Fruit fly (Drosophila melanogaster) whole organism, wandering third instar larva: ENCODE measurements around the gene NimB5.

Experiments used
- Abd-B ChIP-seq: fragments of >200 bp; optimal IDR thresholded peaks from 2 replicates; lab custom pipeline; 2017; ENCODE audit warnings: missing biosample characterization, missing genetic modification characterization
- CG32264 ChIP-seq: fragments of 200-800 bp; sonication (Bioruptor generic); optimal IDR thresholded peaks from 2 replicates; lab custom pipeline; 2016; ENCODE audit warnings: missing biosample characterization, missing genetic modification characterization
- CG9705 ChIP-seq: fragments of 200-800 bp; sonication (Bioruptor generic); optimal IDR thresholded peaks from 2 replicates; lab custom pipeline; 2018; ENCODE audit warnings: missing biosample characterization, mild to moderate bottlenecking, missing genetic modification characterization
- CrebA ChIP-seq: fragments of 200-800 bp; sonication (Bioruptor generic); optimal IDR thresholded peaks from 2 replicates; lab custom pipeline; 2016; ENCODE audit warnings: missing biosample characterization, mild to moderate bottlenecking, missing genetic modification characterization, borderline replicate concordance
- Dfd ChIP-seq: fragments of >200 bp; optimal IDR thresholded peaks from 2 replicates; lab custom pipeline; 2017; ENCODE audit warnings: missing biosample characterization, missing genetic modification characterization
- Dif ChIP-seq: fragments of 200-275, 200-300 bp; sonication (Bioruptor generic); optimal IDR thresholded peaks from 2 replicates; lab custom pipeline; 2018; ENCODE audit warnings: missing biosample characterization, missing genetic modification characterization; ENCODE audit not compliant: partially characterized antibody
- GATAd ChIP-seq: sonication (Bioruptor generic); optimal IDR thresholded peaks from 2 replicates; lab custom pipeline; 2016; ENCODE audit warnings: missing biosample characterization, missing genetic modification characterization
- HLH106 ChIP-seq: fragments of 200-800 bp; optimal IDR thresholded peaks from 3 replicates; lab custom pipeline; 2019; ENCODE audit warnings: missing biosample characterization, mild to moderate bottlenecking, missing genetic modification characterization, moderate library complexity
- Hnf4 ChIP-seq: fragments of 200-800 bp; sonication (Bioruptor generic); optimal IDR thresholded peaks from 2 replicates; lab custom pipeline; 2016; ENCODE audit warnings: missing biosample characterization, mild to moderate bottlenecking, missing genetic modification characterization
- Hr78 ChIP-seq: fragments of >200 bp; optimal IDR thresholded peaks from 2 replicates; lab custom pipeline; 2017; ENCODE audit warnings: missing biosample characterization, missing genetic modification characterization
- Hr83 ChIP-seq: fragments of 200-300 bp; sonication (Bioruptor generic); optimal IDR thresholded peaks from 2 replicates; lab custom pipeline; 2016; ENCODE audit warnings: missing biosample characterization, mild to moderate bottlenecking, missing genetic modification characterization, moderate library complexity; ENCODE audit not compliant: poor library complexity, severe bottlenecking
- Jra ChIP-seq: sonication (Bioruptor generic); optimal IDR thresholded peaks from 2 replicates; lab custom pipeline; 2016; ENCODE audit warnings: missing biosample characterization, missing genetic modification characterization
- Mio ChIP-seq: sonication (Bioruptor generic); optimal IDR thresholded peaks from 2 replicates; lab custom pipeline; 2016; ENCODE audit warnings: missing biosample characterization, missing genetic modification characterization
- Myc ChIP-seq: fragments of >200 bp; optimal IDR thresholded peaks from 2 replicates; lab custom pipeline; 2017
- N ChIP-seq: fragments of >200 bp; optimal IDR thresholded peaks from 2 replicates; lab custom pipeline; 2018; ENCODE audit warnings: missing biosample characterization, missing external identifiers, missing genetic modification characterization
- OdsH ChIP-seq: fragments of 200-800 bp; sonication (Bioruptor generic); optimal IDR thresholded peaks from 2 replicates; lab custom pipeline; 2016; ENCODE audit warnings: missing biosample characterization, mild to moderate bottlenecking, missing genetic modification characterization
- Sp1 ChIP-seq: fragments of 200-800 bp; sonication (Bioruptor generic); optimal IDR thresholded peaks from 3 replicates; lab custom pipeline; 2019; ENCODE audit warnings: missing biosample characterization, mild to moderate bottlenecking, missing genetic modification characterization, moderate library complexity
- Vsx2 ChIP-seq: fragments of 200-300, 225-300 bp; sonication (Bioruptor generic); optimal IDR thresholded peaks from 2 replicates; lab custom pipeline; 2018; ENCODE audit warnings: missing biosample characterization, missing genetic modification characterization; ENCODE audit not compliant: partially characterized antibody
- br ChIP-seq: fragments of 200-800 bp; sonication (Bioruptor generic); optimal IDR thresholded peaks from 2 replicates; lab custom pipeline; 2016; ENCODE audit warnings: missing biosample characterization, missing genetic modification characterization
- brk ChIP-seq: fragments of 200-800 bp; sonication (Bioruptor generic); optimal IDR thresholded peaks from 2 replicates; lab custom pipeline; 2016; ENCODE audit warnings: missing biosample characterization, mild to moderate bottlenecking, missing genetic modification characterization
- dl ChIP-seq, 2 experiments: fragments of 175-275, 200-275 bp in 1 of 2; fragments of 200-275 bp in 1 of 2; sonication (Bioruptor generic); optimal IDR thresholded peaks; lab custom pipeline; 2018; ENCODE audit warnings: mild to moderate bottlenecking in 2 of 2, missing biosample characterization in 2 of 2, missing genetic modification characterization in 2 of 2, moderate library complexity in 2 of 2; ENCODE audit not compliant: partially characterized antibody in 2 of 2, insufficient read depth in 1 of 2
- dmrt93B ChIP-seq: fragments of 200-800 bp; sonication (Bioruptor generic); optimal IDR thresholded peaks from 2 replicates; lab custom pipeline; 2018; ENCODE audit warnings: missing biosample characterization, mild to moderate bottlenecking, missing genetic modification characterization
- dsf ChIP-seq: sonication (Bioruptor generic); optimal IDR thresholded peaks from 2 replicates; lab custom pipeline; 2016; ENCODE audit warnings: missing biosample characterization, missing genetic modification characterization, borderline replicate concordance
- ey ChIP-seq: fragments of 200-800 bp; sonication (Bioruptor generic); optimal IDR thresholded peaks from 2 replicates; lab custom pipeline; 2016; ENCODE audit warnings: missing biosample characterization, missing genetic modification characterization
- foxo ChIP-seq, 2 experiments: fragments of 200-800 bp; sonication (Bioruptor generic); optimal IDR thresholded peaks; 2 replicates in 1 of 2; 3 replicates in 1 of 2; lab custom pipeline; 2016 to 2017; ENCODE audit warnings: missing biosample characterization in 2 of 2, missing genetic modification characterization in 2 of 2
- fru ChIP-seq: fragments of 200-800 bp; sonication (Bioruptor generic); optimal IDR thresholded peaks from 3 replicates; lab custom pipeline; 2016; ENCODE audit warnings: missing biosample characterization, mild to moderate bottlenecking, missing genetic modification characterization
- h ChIP-seq: fragments of 200-800 bp; sonication (Bioruptor generic); optimal IDR thresholded peaks from 3 replicates; lab custom pipeline; 2016; ENCODE audit warnings: missing biosample characterization, mild to moderate bottlenecking, missing genetic modification characterization
- jim ChIP-seq: fragments of 175-275, 200-325 bp; sonication (Bioruptor generic); optimal IDR thresholded peaks from 2 replicates; lab custom pipeline; 2016; ENCODE audit warnings: missing biosample characterization, mild to moderate bottlenecking, missing genetic modification characterization
- rgr ChIP-seq: fragments of 200-800 bp; sonication (Bioruptor generic); optimal IDR thresholded peaks from 3 replicates; lab custom pipeline; 2016; ENCODE audit warnings: missing biosample characterization, mild to moderate bottlenecking, missing genetic modification characterization
- sage ChIP-seq: fragments of 200-800 bp; sonication (Bioruptor generic); optimal IDR thresholded peaks from 2 replicates; lab custom pipeline; 2016; ENCODE audit warnings: missing biosample characterization, mild to moderate bottlenecking, missing genetic modification characterization
- tai ChIP-seq: sonication (Bioruptor generic); optimal IDR thresholded peaks from 2 replicates; lab custom pipeline; 2016; ENCODE audit warnings: missing biosample characterization, missing genetic modification characterization
- usp ChIP-seq: fragments of >200 bp; optimal IDR thresholded peaks from 2 replicates; lab custom pipeline; 2017; ENCODE audit warnings: missing biosample characterization, missing genetic modification characterization
- woc ChIP-seq: sonication (Bioruptor generic); optimal IDR thresholded peaks from 2 replicates; lab custom pipeline; 2016; ENCODE audit warnings: missing biosample characterization, mild to moderate bottlenecking, missing genetic modification characterization

The NimB5 gene

DNA sequence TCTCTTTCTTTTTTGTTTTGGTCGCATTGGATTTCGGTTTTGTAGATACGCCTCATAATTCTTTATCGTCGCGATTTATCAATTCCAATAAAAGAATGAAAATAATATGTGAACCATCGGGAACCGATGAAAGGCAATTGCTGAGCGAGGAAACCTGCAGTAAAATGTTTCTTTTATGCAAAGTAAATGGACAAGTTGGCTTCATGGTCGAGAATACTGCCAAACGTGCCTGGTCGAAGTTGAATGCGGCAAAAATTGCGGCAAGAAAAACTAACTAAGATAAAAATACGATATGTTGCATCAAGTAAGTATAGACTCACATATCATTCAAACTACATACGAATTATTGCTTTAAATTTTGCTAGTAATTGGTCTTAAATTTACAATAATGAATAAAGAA lies 37.8 kb downstream of the NimB5 start, which contains the start of gene CG42692:
Gene CG42692, plus strand, starts transcription at position 301 of the 400 bp plus-strand sequence.
- no peak for TF ChIP-seq h (GFP tag; lab: Kevin White, UChicago)
- TF ChIP-seq CG32264 (GFP tag; lab: Kevin White, UChicago): no peak
- TF ChIP-seq jim: no peak
- TF ChIP-seq br (GFP tag; lab: Kevin White, UChicago): no peak
- TF ChIP-seq usp (GFP tag; lab: Kevin White, UChicago): no peak
- no peak for TF ChIP-seq Dfd (GFP tag; lab: Kevin White, UChicago)
- TF ChIP-seq Abd-B (GFP tag; lab: Kevin White, UChicago): no peak
- no peak for TF ChIP-seq GATAd (GFP tag; lab: Kevin White, UChicago)
- no peak for TF ChIP-seq Hnf4 (GFP tag; lab: Kevin White, UChicago)
- no peak for TF ChIP-seq Hr83
- TF ChIP-seq rgr: no peak
- TF ChIP-seq brk (GFP tag; lab: Kevin White, UChicago): no peak
- no peak for TF ChIP-seq Myc (lab: Kevin White, UChicago)
- TF ChIP-seq Dif (GFP tag; lab: Kevin White, UChicago): no peak
- TF ChIP-seq fru (GFP tag; lab: Kevin White, UChicago): no peak
- TF ChIP-seq Sp1 (GFP tag; lab: Kevin White, UChicago): no peak
- TF ChIP-seq sage (GFP tag; lab: Kevin White, UChicago): no peak
- TF ChIP-seq, all 38 proteins: peak for 0

DNA sequence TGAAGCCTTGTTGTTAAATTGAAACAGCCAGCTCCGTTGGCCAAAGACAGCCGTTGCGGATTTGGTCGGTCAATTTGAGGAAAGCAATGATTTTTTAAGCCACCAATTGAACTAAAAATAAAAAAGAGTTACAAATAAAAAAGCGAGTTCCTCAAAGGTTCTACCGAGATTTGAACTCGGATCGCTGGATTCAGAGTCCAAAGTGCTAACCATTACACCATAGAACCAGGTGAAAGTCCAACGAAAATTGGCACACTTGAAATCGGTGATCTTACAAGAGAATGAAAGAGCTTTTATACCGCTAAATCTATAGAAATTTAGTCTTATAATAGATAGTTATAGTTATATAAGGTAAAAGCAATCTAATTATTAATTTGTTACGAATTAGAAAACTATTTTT lies 40.4 kb downstream of the NimB5 start:
- TF ChIP-seq Hnf4 (GFP tag; lab: Kevin White, UChicago) (peak; percentile 40), dmrt93B (GFP tag; lab: Kevin White, UChicago) (no peak), CrebA (GFP tag; lab: Kevin White, UChicago) (peak; percentile 21)

DNA sequence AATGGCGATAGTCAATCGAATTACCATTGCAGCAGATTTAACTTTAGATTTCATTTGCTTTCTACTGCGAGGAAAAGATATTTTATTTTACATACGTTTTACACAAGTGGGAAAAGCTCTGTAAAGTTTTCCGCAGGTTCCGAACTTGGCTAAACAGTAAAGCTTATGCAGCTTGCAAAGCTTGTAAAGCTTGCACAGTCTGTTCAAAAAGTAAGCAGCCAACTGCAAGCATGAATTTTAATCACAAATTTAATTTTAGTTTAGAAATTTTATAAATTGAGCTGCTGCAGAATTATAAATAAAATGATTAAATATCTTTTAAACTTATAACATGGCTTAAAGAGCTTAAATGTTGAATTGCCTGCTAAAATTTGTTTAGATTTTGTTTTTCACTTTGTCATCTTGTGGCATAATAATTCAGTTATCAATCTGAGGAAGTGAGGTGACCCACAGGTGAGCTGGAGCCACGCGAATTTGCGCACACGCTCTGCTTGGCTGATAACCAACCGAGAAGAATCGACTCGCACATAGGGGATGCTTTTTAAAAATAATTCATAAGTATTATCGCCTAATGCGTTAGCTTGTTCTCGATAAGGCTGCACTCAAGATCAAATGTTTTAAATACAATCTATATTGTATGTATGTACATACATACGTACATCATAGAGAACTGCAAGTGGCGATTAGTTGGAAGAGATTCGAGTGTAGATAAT lies 41.8 kb downstream of the NimB5 start:
- TF ChIP-seq h (GFP tag; lab: Kevin White, UChicago): peak; percentile 62
- peak in 1 of 2 experiments; percentile 51 for TF ChIP-seq foxo (GFP tag; optimal IDR thresholded peaks at IDR 0.05; lab: Kevin White, UChicago)
- no peak for TF ChIP-seq Hr83
- no peak for TF ChIP-seq N (GFP tag; lab: Kevin White, UChicago)
- TF ChIP-seq brk (GFP tag; lab: Kevin White, UChicago): peak; percentile 61
- TF ChIP-seq tai: no peak
- no peak for TF ChIP-seq Hr78 (GFP tag; lab: Kevin White, UChicago)
- peak; percentile 76 for TF ChIP-seq woc (GFP tag; lab: Kevin White, UChicago)
- TF ChIP-seq ey (GFP tag; lab: Kevin White, UChicago): no peak
- TF ChIP-seq OdsH: peak; percentile 38
- TF ChIP-seq sage (GFP tag; lab: Kevin White, UChicago): peak; percentile 35
- peak; percentile 31 for TF ChIP-seq rgr
- peak; percentile 14 for TF ChIP-seq Hnf4 (GFP tag; lab: Kevin White, UChicago)
- TF ChIP-seq Jra (GFP tag; lab: Kevin White, UChicago): no peak
- TF ChIP-seq Mio (GFP tag; lab: Kevin White, UChicago): no peak
- TF ChIP-seq dl (GFP tag; optimal IDR thresholded peaks at IDR 0.05; lab: Kevin White, UChicago; ENCODE audit: insufficient read depth in 1 of 2, partially characterized antibody in 2 of 2): no peak
- peak; percentile 56 for TF ChIP-seq HLH106 (tag; lab: Kevin White, UChicago)
- peak; percentile 24 for TF ChIP-seq fru (GFP tag; lab: Kevin White, UChicago)

DNA sequence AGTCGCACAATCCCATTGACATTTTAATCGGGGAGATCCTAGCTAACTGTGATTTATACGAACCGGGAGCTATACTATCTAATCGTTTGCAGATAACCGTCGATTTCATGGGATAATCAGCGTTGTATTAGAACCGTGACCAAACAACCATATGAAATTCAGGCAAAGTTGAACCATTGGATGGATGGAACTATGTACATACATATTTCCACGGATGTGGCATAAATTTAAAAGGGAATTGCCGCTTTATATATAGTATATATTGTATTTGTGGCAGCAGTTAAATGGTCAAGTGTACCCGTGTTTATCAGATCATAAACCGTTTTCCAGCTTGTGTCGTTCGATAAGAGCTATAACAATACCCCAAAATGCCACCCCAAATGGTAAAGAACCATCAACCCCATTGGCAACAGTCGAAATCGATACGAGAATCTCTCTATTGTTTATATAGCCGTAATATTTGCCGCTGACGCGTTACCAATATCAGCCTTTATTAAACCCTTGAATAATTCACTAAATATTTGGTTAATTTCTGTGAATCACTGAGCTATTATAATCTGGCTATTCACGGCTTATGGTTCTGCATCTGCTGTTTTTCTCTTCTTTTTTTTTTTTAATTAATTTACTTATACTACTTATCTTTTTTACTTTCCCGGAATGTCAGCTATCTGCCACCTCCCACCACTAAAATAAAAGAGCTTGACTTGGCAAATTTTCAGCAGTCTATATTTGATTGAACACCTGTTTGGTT lies 42.5 kb downstream of the NimB5 start, which contains the start of gene bgm:
Gene bgm, plus strand, starts transcription at position 701 of the 751 bp plus-strand sequence.
- TF ChIP-seq Vsx2: no peak
- no peak for TF ChIP-seq Abd-B (GFP tag; lab: Kevin White, UChicago)
- TF ChIP-seq dl (GFP tag; optimal IDR thresholded peaks at IDR 0.05; lab: Kevin White, UChicago; ENCODE audit: insufficient read depth in 1 of 2, partially characterized antibody in 2 of 2): no peak
- TF ChIP-seq CG9705: no peak
- TF ChIP-seq brk (GFP tag; lab: Kevin White, UChicago): no peak
- no peak for TF ChIP-seq Mio (GFP tag; lab: Kevin White, UChicago)
- no peak for TF ChIP-seq OdsH
- TF ChIP-seq ey (GFP tag; lab: Kevin White, UChicago): no peak
- no peak for TF ChIP-seq dsf (GFP tag; lab: Kevin White, UChicago)
- no peak for TF ChIP-seq Dif (GFP tag; lab: Kevin White, UChicago)
- no peak for TF ChIP-seq dmrt93B (GFP tag; lab: Kevin White, UChicago)
